Worm (Caenorhabditis elegans): ENCODE results near the gene Y39B6A.3.

Gene Y39B6A.3

ce11 chrV:19158664-19159063 lies 31.1 kb downstream of the Y39B6A.3 start, which contains the start of gene Y39B6A.5:
Gene Y39B6A.5, minus strand, starts transcription at chrV:19158877.
- TF ChIP-seq unc-62 (GFP tag; optimal IDR thresholded peaks at IDR 0.05 in 1 of 2) (no peak), unc-62 (tag; optimal IDR thresholded peaks at IDR 0.05) (no peak), lin-15B (tag; optimal IDR thresholded peaks at IDR 0.05) (no peak), daf-16 (GFP tag; optimal IDR thresholded peaks at IDR 0.05) (peak in 1 of 2 experiments; percentile 96), daf-16 (tag; optimal IDR thresholded peaks at IDR 0.05) (peak; percentile 100), ceh-28 (tag; optimal IDR thresholded peaks at IDR 0.05) (no peak), daf-19 (GFP tag; conservative IDR thresholded peaks at IDR 0.05) (no peak), ZK546.5 (tag; optimal IDR thresholded peaks at IDR 0.05) (no peak), lim-7 (GFP tag; IDR thresholded peaks at IDR 0.05) (no peak), lin-38 (GFP tag; IDR thresholded peaks at IDR 0.05) (peak; percentile 88), dmd-6 (GFP tag; IDR thresholded peaks at IDR 0.05) (peak; percentile 95), daf-8 (GFP tag; IDR thresholded peaks at IDR 0.05) (no peak), ceh-32 (tag; optimal IDR thresholded peaks at IDR 0.05; ENCODE audit: poor library complexity) (no peak), nhr-76 (tag; optimal IDR thresholded peaks at IDR 0.05) (no peak), nhr-28 (tag; optimal IDR thresholded peaks at IDR 0.05) (peak; percentile 94), php-3 (GFP tag; IDR thresholded peaks at IDR 0.05) (peak; percentile 88), madf-5 (GFP tag; IDR thresholded peaks at IDR 0.05) (no peak), F10B5.3 (tag; optimal IDR thresholded peaks at IDR 0.05) (no peak), R02D3.7 (tag; optimal IDR thresholded peaks at IDR 0.05) (no peak), duxl-1 (tag; optimal IDR thresholded peaks at IDR 0.05; ENCODE audit: poor library complexity) (no peak), ctbp-1 (GFP tag; IDR thresholded peaks at IDR 0.05) (no peak), pha-4 (GFP tag; IDR thresholded peaks at IDR 0.05) (peak; percentile 64), pha-4 (tag; optimal IDR thresholded peaks at IDR 0.05) (peak; percentile 96), tra-1 (GFP tag; IDR thresholded peaks at IDR 0.05) (peak; percentile 51; the same call in 1 of the 2 replicates), arid-1 (GFP tag; conservative IDR thresholded peaks at IDR 0.05) (no peak), tag-97 (GFP tag; IDR thresholded peaks at IDR 0.05) (no peak), zag-1 (tag; optimal IDR thresholded peaks at IDR 0.05) (no peak), nhr-111 (GFP tag; optimal IDR thresholded peaks at IDR 0.05) (no peak), ztf-7 (tag; optimal IDR thresholded peaks at IDR 0.05) (no peak), zip-2 (tag; optimal IDR thresholded peaks at IDR 0.05) (peak; percentile 13), mdt-29 (GFP tag; IDR thresholded peaks at IDR 0.05) (no peak), F37D6.2 (tag; optimal IDR thresholded peaks at IDR 0.05) (no peak), aly-2 (tag; optimal IDR thresholded peaks at IDR 0.05) (no peak), nhr-237 (tag; optimal IDR thresholded peaks at IDR 0.05) (no peak), T26A8.4 (GFP tag; IDR thresholded peaks at IDR 0.05) (no peak), lir-3 (tag; optimal IDR thresholded peaks at IDR 0.05) (no peak), ces-1 (GFP tag; optimal IDR thresholded peaks at IDR 0.05) (no peak), nhr-11 (tag; optimal IDR thresholded peaks at IDR 0.05) (no peak), sdz-12 (GFP tag; optimal IDR thresholded peaks at IDR 0.05) (no peak), zip-11 (GFP tag; IDR thresholded peaks at IDR 0.05) (no peak), set-16 (GFP tag; IDR thresholded peaks at IDR 0.05) (no peak), ceh-20 (GFP tag; IDR thresholded peaks at IDR 0.05) (peak; percentile 71; the same call in 1 of the 2 replicates), hmg-1.1 (GFP tag; IDR thresholded peaks at IDR 0.05) (no peak), dve-1 (tag; optimal IDR thresholded peaks at IDR 0.05; ENCODE audit: insufficient read depth) (peak; percentile 99), lin-39 (tag; optimal IDR thresholded peaks at IDR 0.05) (no peak), nhr-42 (GFP tag; IDR thresholded peaks at IDR 0.05) (no peak), skn-1 (tag; optimal IDR thresholded peaks at IDR 0.05) (no peak), fos-1 (tag; optimal IDR thresholded peaks at IDR 0.05) (peak; percentile 73), attf-4 (tag; optimal IDR thresholded peaks at IDR 0.05) (no peak), nhr-41 (GFP tag; IDR thresholded peaks at IDR 0.05) (no peak), Y48G9A.11 (GFP tag; IDR thresholded peaks at IDR 0.05) (no peak), lsy-2 (tag; optimal IDR thresholded peaks at IDR 0.05) (peak; percentile 9 to 68), spr-1 (tag; optimal IDR thresholded peaks at IDR 0.05) (no peak), gei-8 (GFP tag; optimal IDR thresholded peaks at IDR 0.05) (no peak)
